Worm (Caenorhabditis elegans) whole organism, L1 larva: ENCODE measurements around the gene npp-5.
A peak's percentile ranks its signal among the peaks of the same experiment; 100 is the strongest.

Experiments
- C16A3.4 ChIP-seq: fragments of 150-350 bp; optimal IDR thresholded peaks from 2 replicates; lab custom pipeline; 2014; ENCODE audit warnings: missing biosample characterization, missing genetic modification characterization
- F16B12.6 ChIP-seq: fragments of 150-350 bp; optimal IDR thresholded peaks from 2 replicates; lab custom pipeline; 2014; ENCODE audit warnings: missing biosample characterization, missing genetic modification characterization
- alr-1 ChIP-seq: fragments of 200-800 bp; sonication (Bioruptor generic); optimal IDR thresholded peaks from 2 replicates; lab custom pipeline; 2018; ENCODE audit warnings: borderline replicate concordance, mild to moderate bottlenecking, missing genetic modification characterization, missing compliant biosample characterization
- aly-2 ChIP-seq: fragments of 150-350 bp; optimal IDR thresholded peaks from 2 replicates; lab custom pipeline; 2014; ENCODE audit warnings: missing biosample characterization, missing genetic modification characterization
- blmp-1 ChIP-seq: fragments of 150-350 bp; optimal IDR thresholded peaks from 2 replicates; lab custom pipeline; 2014; ENCODE audit warnings: missing biosample characterization, missing genetic modification characterization
- ceh-82 ChIP-seq, 3 experiments: fragments of 150-350 bp in 1 of 3; sonication (generic microtip) in 2 of 3; optimal IDR thresholded peaks; 2 replicates each; lab custom pipeline; 2014 to 2017; ENCODE audit warnings: missing biosample characterization in 3 of 3, missing genetic modification characterization in 3 of 3
- ceh-90 ChIP-seq: sonication (generic microtip); optimal IDR thresholded peaks from 2 replicates; lab custom pipeline; 2016; ENCODE audit warnings: missing genetic modification characterization, missing compliant biosample characterization
- dpl-1 ChIP-seq, 3 experiments: fragments of 150-350 bp in 2 of 3; sonication (generic microtip) in 1 of 3; optimal IDR thresholded peaks; 2 replicates each; lab custom pipeline; 2014 to 2017; ENCODE audit warnings: missing biosample characterization in 3 of 3, missing genetic modification characterization in 3 of 3, missing genetic modification reagents in 3 of 3
- efl-1 ChIP-seq, 4 experiments: fragments of 150-350 bp; optimal IDR thresholded peaks in 3 of 4; peaks in 1 of 4; 1 replicate in 1 of 4; 2 replicates in 3 of 4; lab custom pipeline; 2014; ENCODE audit warnings: missing biosample characterization in 2 of 4, missing genetic modification characterization in 2 of 4, missing genetic modification reagents in 2 of 4
- ets-5 ChIP-seq: fragments of 200-800 bp; sonication (Bioruptor generic); IDR thresholded peaks from 2 replicates; pipeline ENCODE4 v1.3.6; 2022; ENCODE audit warnings: missing genetic modification characterization, missing compliant biosample characterization
- fkh-8 ChIP-seq: sonication (generic microtip); optimal IDR thresholded peaks from 2 replicates; lab custom pipeline; 2016; ENCODE audit warnings: mild to moderate bottlenecking, missing genetic modification characterization, missing compliant biosample characterization
- isw-1 ChIP-seq: fragments of 200-800 bp; sonication (Bioruptor generic); IDR thresholded peaks from 2 replicates; pipeline ENCODE4 v1.3.6; 2022; ENCODE audit warnings: missing genetic modification characterization, missing compliant biosample characterization
- lin-13 ChIP-seq: fragments of 150-350 bp; optimal IDR thresholded peaks from 2 replicates; lab custom pipeline; 2014; ENCODE audit warnings: missing biosample characterization, missing genetic modification reagents, missing genetic modification characterization
- lin-15B ChIP-seq: fragments of 150-350 bp; sonication (generic microtip); optimal IDR thresholded peaks from 3 replicates; lab custom pipeline; 2014; ENCODE audit warnings: missing biosample characterization, missing genetic modification characterization
- lin-35 ChIP-seq, 2 experiments: fragments of 150-350 bp; optimal IDR thresholded peaks; 2 replicates each; lab custom pipeline; 2014; ENCODE audit warnings: missing biosample characterization in 2 of 2, missing genetic modification characterization in 2 of 2, missing genetic modification reagents in 2 of 2
- lin-39 ChIP-seq: fragments of 150-350 bp; optimal IDR thresholded peaks from 2 replicates; lab custom pipeline; 2014; ENCODE audit warnings: missing biosample characterization, missing genetic modification reagents, missing genetic modification characterization
- lir-3 ChIP-seq: sonication (generic microtip); optimal IDR thresholded peaks from 2 replicates; lab custom pipeline; 2016; ENCODE audit warnings: mild to moderate bottlenecking, missing genetic modification characterization, moderate library complexity, missing compliant biosample characterization; ENCODE audit not compliant: poor library complexity
- lsy-2 ChIP-seq, 2 experiments: fragments of 150-350 bp; optimal IDR thresholded peaks; 2 replicates each; lab custom pipeline; 2014; ENCODE audit warnings: missing biosample characterization in 2 of 2, missing genetic modification characterization in 2 of 2
- mdl-1 ChIP-seq, 2 experiments: fragments of 150-350 bp; optimal IDR thresholded peaks; 2 replicates each; lab custom pipeline; 2014 to 2017; ENCODE audit warnings: missing biosample characterization in 2 of 2, missing genetic modification characterization in 2 of 2, inconsistent platforms in 1 of 2
- mep-1 ChIP-seq: fragments of 150-350 bp; optimal IDR thresholded peaks from 2 replicates; lab custom pipeline; 2014; ENCODE audit warnings: missing biosample characterization, missing genetic modification characterization
- nhr-12 ChIP-seq: sonication (generic microtip); optimal IDR thresholded peaks from 2 replicates; lab custom pipeline; 2017; ENCODE audit warnings: missing biosample characterization, missing genetic modification characterization
- nhr-19 ChIP-seq: fragments of 200-800 bp; sonication (Bioruptor generic); conservative IDR thresholded peaks from 2 replicates; pipeline ENCODE4 v1.3.6; 2022; ENCODE audit warnings: missing genetic modification characterization, missing compliant biosample characterization
- nhr-47 ChIP-seq: sonication (generic microtip); optimal IDR thresholded peaks from 2 replicates; lab custom pipeline; 2016; ENCODE audit warnings: mild to moderate bottlenecking, missing genetic modification characterization, moderate library complexity, missing compliant biosample characterization
- nhr-77 ChIP-seq: fragments of 150-350 bp; optimal IDR thresholded peaks from 2 replicates; lab custom pipeline; 2014; ENCODE audit warnings: missing biosample characterization, missing genetic modification characterization
- pqm-1 ChIP-seq: sonication (generic microtip); optimal IDR thresholded peaks from 3 replicates; lab custom pipeline; 2017; ENCODE audit warnings: missing biosample characterization, missing genetic modification characterization
- rnt-1 ChIP-seq: sonication (generic microtip); optimal IDR thresholded peaks from 2 replicates; lab custom pipeline; 2016; ENCODE audit warnings: mild to moderate bottlenecking, missing genetic modification characterization, moderate library complexity, missing compliant biosample characterization
- skn-1 ChIP-seq: fragments of 150-350 bp; optimal IDR thresholded peaks from 2 replicates; lab custom pipeline; 2014; ENCODE audit warnings: missing biosample characterization, missing genetic modification characterization
- snpc-4 ChIP-seq: fragments of 150-350 bp; optimal IDR thresholded peaks from 2 replicates; lab custom pipeline; 2014; ENCODE audit warnings: missing biosample characterization, missing genetic modification characterization
- snu-23 ChIP-seq: sonication (generic microtip); optimal IDR thresholded peaks from 2 replicates; lab custom pipeline; 2016; ENCODE audit warnings: missing genetic modification characterization, missing compliant biosample characterization
- sup-37 ChIP-seq: fragments of 200-800 bp; sonication (Bioruptor generic); optimal IDR thresholded peaks from 2 replicates; lab custom pipeline; 2018; ENCODE audit warnings: mild to moderate bottlenecking, missing genetic modification characterization, missing compliant biosample characterization
- unc-130 ChIP-seq: fragments of 150-350 bp; optimal IDR thresholded peaks from 2 replicates; lab custom pipeline; 2017; ENCODE audit warnings: missing biosample characterization, missing genetic modification characterization, inconsistent platforms
- unc-30 ChIP-seq: sonication (generic microtip); optimal IDR thresholded peaks from 2 replicates; lab custom pipeline; 2017; ENCODE audit warnings: missing biosample characterization, missing genetic modification characterization
- unc-62 ChIP-seq: fragments of 150-350 bp; optimal IDR thresholded peaks from 2 replicates; lab custom pipeline; 2014; ENCODE audit warnings: missing biosample characterization, missing genetic modification reagents, missing genetic modification characterization
- unc-86 ChIP-seq: sonication (generic microtip); optimal IDR thresholded peaks from 2 replicates; lab custom pipeline; 2016; ENCODE audit warnings: missing genetic modification characterization, missing compliant biosample characterization
- zag-1 ChIP-seq: fragments of 150-350 bp; optimal IDR thresholded peaks from 2 replicates; lab custom pipeline; 2014; ENCODE audit warnings: missing biosample characterization, missing genetic modification characterization
- zip-4 ChIP-seq: fragments of 200-800 bp; sonication (Bioruptor generic); optimal IDR thresholded peaks from 2 replicates; lab custom pipeline; 2018; ENCODE audit warnings: mild to moderate bottlenecking, missing genetic modification characterization, moderate library complexity, missing compliant biosample characterization
- ztf-4 ChIP-seq: fragments of 150-350 bp; optimal IDR thresholded peaks from 2 replicates; lab custom pipeline; 2014; ENCODE audit warnings: missing biosample characterization, missing genetic modification characterization

The npp-5 gene

DNA sequence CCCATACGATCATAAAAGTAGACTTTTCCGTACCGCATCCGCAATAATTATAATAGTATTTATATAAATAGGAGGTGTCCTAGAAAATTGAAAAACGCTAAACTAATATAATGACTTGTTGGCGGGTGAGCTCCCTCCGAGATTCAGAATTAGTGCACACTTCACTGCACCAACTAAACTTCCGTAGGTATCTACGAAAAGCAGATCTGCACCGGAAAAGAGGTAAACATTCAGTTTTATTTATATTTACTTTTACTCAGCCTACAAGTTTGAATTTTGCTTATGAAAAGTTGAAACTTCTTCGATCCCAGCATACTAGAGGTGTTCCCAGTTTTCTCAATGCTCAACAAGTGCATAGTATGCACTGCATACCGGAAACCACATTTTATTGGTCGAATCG, 7.6 kb downstream of the npp-5 start, which contains the start of gene F07A11.1:
TSS of gene F07A11.1 (minus strand) at position 101 of the 400 bp plus-strand sequence.
- TF ChIP-seq lin-15B (tag; lab: Kevin White, UChicago) (no peak), lin-35 (GFP tag; optimal IDR thresholded peaks at IDR 0.05; lab: Kevin White, UChicago) (no peak), nhr-77 (tag; lab: Kevin White, UChicago) (no peak), unc-130 (tag; lab: Kevin White, UChicago) (no peak)

DNA sequence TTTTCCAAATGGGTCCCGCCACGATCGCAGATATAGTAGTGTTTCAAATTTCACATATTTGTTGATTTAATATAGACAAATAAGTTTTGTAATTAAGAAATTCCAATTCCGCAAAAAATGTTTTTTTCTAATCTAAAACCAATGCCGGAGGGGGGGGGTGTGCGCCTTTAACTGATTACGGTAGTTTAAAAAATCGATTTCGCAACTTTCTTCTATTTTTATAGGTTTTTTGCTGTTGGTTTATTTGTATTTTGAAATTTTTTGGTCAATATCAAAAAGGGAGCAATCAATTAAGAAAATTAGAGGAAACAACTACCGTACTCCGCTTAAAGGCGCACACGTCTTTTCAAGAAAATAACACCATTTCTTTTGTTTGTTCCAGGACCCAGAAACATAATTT, 8.1 kb downstream of the npp-5 start:
- no peak for TF ChIP-seq zip-4 (GFP tag; lab: Kevin White, UChicago)
- no peak for TF ChIP-seq efl-1 (optimal IDR thresholded peaks at IDR 0.05; lab: Kevin White, UChicago)
- no peak for TF ChIP-seq efl-1 (GFP tag; optimal IDR thresholded peaks at IDR 0.05 in 1 of 2; lab: Kevin White, UChicago)
- no peak for TF ChIP-seq F16B12.6
- no peak for TF ChIP-seq aly-2 (tag; lab: Kevin White, UChicago)
- no peak for TF ChIP-seq blmp-1
- no peak for TF ChIP-seq unc-86 (tag; lab: Kevin White, UChicago)
- no peak for TF ChIP-seq ets-5 (GFP tag; lab: Robert Waterston, UW)
- TF ChIP-seq unc-30 (tag; lab: Kevin White, UChicago) = no peak
- no peak for TF ChIP-seq sup-37 (GFP tag; lab: Kevin White, UChicago)
- TF ChIP-seq lin-39 (tag; lab: Kevin White, UChicago) = no peak
- TF ChIP-seq zag-1 = no peak
- TF ChIP-seq unc-62 (GFP tag; lab: Kevin White, UChicago) = no peak
- TF ChIP-seq ztf-4 = no peak
- no peak for TF ChIP-seq nhr-19 (GFP tag; lab: Robert Waterston, UW)
- TF ChIP-seq lin-13 = no peak

DNA sequence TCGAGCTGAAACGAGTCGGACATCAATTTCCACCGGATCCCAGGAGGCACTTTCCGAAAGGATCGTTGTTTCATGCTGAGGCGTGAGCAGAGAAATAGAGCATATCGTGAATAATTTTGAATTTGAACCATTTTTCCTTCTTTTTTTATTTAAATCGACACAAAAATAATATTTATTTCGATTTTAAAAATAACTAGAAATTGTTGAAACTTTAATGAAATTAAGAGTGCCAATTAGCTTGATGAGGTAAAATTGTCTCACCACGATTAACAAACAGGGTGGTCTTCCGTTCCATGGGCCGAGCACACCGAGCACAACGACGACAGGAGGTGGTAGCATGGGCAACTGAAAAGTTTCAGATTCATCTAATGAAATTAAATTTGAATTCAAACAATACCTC, 11.3 kb downstream of the npp-5 start:
- TF ChIP-seq F16B12.6 = no peak
- TF ChIP-seq snpc-4 (tag; lab: Kevin White, UChicago) = no peak
- TF ChIP-seq efl-1 (optimal IDR thresholded peaks at IDR 0.05; lab: Kevin White, UChicago) = no peak
- TF ChIP-seq efl-1 (GFP tag; optimal IDR thresholded peaks at IDR 0.05 in 1 of 2; lab: Kevin White, UChicago) = peak in 1 of 2 experiments; percentile 51

DNA sequence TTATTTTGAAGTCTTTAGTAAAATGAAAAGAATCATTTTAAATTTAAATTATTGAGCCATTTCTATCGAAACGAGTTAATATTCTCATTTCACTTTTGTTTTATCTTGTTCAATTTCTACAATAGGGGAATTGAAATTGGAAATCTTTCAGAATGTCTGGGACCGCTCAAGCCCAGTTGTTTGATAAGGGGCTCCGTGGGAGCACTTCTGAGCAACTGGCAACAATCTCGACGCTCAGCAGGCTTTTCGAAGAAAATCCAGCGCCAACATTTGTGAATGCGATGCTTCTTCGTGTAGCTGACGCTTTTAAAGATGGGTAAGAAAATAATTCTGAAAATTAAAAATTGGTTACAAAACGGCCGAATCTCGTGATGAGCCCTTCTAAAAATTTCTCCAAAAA, 16.9 kb downstream of the npp-5 start, which contains the start of gene ints-7:
TSS of gene ints-7 (plus strand) at position 152 of the 400 bp plus-strand sequence.
- TF ChIP-seq unc-86 (tag; lab: Kevin White, UChicago) (no peak), snu-23 (GFP tag; lab: Kevin White, UChicago) (no peak)

DNA sequence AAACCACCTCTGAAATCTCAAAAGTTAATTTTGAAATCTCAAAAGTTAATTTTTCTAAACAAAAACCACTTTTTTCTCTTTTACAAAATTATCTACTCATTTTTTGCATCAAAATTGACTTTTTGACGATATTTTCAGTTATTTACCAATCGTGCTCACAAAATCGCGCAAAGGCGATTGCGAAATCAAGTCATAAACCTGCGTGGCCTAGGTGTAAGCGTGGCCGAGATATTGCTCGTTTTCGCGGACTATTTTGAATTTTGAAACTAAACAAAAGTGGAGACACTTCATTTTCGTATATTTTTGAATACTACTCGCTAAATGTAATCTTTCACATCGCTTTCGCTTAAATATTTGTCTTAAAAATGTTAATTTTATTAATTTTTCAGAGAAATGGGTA, 21.3 kb downstream of the npp-5 start, which contains the start of gene smc-6:
TSS of gene smc-6 (plus strand) at position 390 of the 400 bp plus-strand sequence.
- TF ChIP-seq rnt-1 (tag; lab: Kevin White, UChicago) (peak; percentile 42), ceh-82 (tag; optimal IDR thresholded peaks at IDR 0.05; lab: Kevin White, UChicago) (peak in 1 of 3 experiments; percentile 58), zag-1 (no peak), mdl-1 (tag; optimal IDR thresholded peaks at IDR 0.05; lab: Kevin White, UChicago) (peak in 1 of 2 experiments; percentile 19), nhr-47 (tag; lab: Kevin White, UChicago) (no peak), nhr-12 (tag; lab: Kevin White, UChicago) (no peak), lsy-2 (tag; optimal IDR thresholded peaks at IDR 0.05; lab: Kevin White, UChicago) (peak in 1 of 2 experiments; percentile 70), skn-1 (tag; lab: Kevin White, UChicago) (peak; percentile 70), dpl-1 (GFP tag; optimal IDR thresholded peaks at IDR 0.05; lab: Kevin White, UChicago) (peak; percentile 57 to 82 (median 74)), efl-1 (optimal IDR thresholded peaks at IDR 0.05; lab: Kevin White, UChicago) (peak; percentile 67 to 70), efl-1 (GFP tag; optimal IDR thresholded peaks at IDR 0.05 in 1 of 2; lab: Kevin White, UChicago) (peak; percentile 81 to 97), fkh-8 (peak; percentile 5), alr-1 (tag; lab: Kevin White, UChicago) (no peak), mep-1 (tag; lab: Kevin White, UChicago) (peak; percentile 43), blmp-1 (peak; percentile 33), isw-1 (GFP tag; lab: Robert Waterston, UW) (peak; percentile 23; the same call in 1 of the 2 replicates), C16A3.4 (tag; lab: Kevin White, UChicago) (peak; percentile 4), ceh-90 (tag; lab: Kevin White, UChicago) (peak; percentile 49), lir-3 (tag; lab: Kevin White, UChicago) (peak; percentile 33), lin-35 (GFP tag; optimal IDR thresholded peaks at IDR 0.05; lab: Kevin White, UChicago) (peak; percentile 64 to 80), pqm-1 (tag; lab: Kevin White, UChicago) (no peak), zip-4 (GFP tag; lab: Kevin White, UChicago) (peak; percentile 90), lin-15B (tag; lab: Kevin White, UChicago) (peak; percentile 47)
